Worm (Caenorhabditis elegans) whole organism, L1 larva: ENCODE measurements around the gene ZK381.8.

Source experiments
- C16A3.4 ChIP-seq: fragments of 150-350 bp; optimal IDR thresholded peaks from 2 replicates; lab custom pipeline; 2014; ENCODE audit warnings: missing biosample characterization, missing genetic modification characterization
- alr-1 ChIP-seq: fragments of 200-800 bp; sonication (Bioruptor generic); optimal IDR thresholded peaks from 2 replicates; lab custom pipeline; 2018; ENCODE audit warnings: borderline replicate concordance, mild to moderate bottlenecking, missing genetic modification characterization, missing compliant biosample characterization
- ceh-63 ChIP-seq: fragments of 200-800 bp; sonication (Bioruptor generic); optimal IDR thresholded peaks from 2 replicates; lab custom pipeline; 2018; ENCODE audit warnings: mild to moderate bottlenecking, missing genetic modification characterization, missing compliant biosample characterization
- ceh-88 ChIP-seq: fragments of 200-800 bp; sonication (Bioruptor generic); IDR thresholded peaks from 2 replicates; pipeline ENCODE4 v1.3.6; 2022; ENCODE audit warnings: missing genetic modification characterization, missing compliant biosample characterization
- dpl-1 ChIP-seq, 3 experiments: fragments of 150-350 bp in 2 of 3; sonication (generic microtip) in 1 of 3; optimal IDR thresholded peaks; 2 replicates each; lab custom pipeline; 2014 to 2017; ENCODE audit warnings: missing biosample characterization in 3 of 3, missing genetic modification characterization in 3 of 3, missing genetic modification reagents in 3 of 3
- dsc-1 ChIP-seq: sonication (generic microtip); optimal IDR thresholded peaks from 2 replicates; lab custom pipeline; 2016; ENCODE audit warnings: mild to moderate bottlenecking, missing genetic modification characterization, missing compliant biosample characterization
- efl-1 ChIP-seq, 4 experiments: fragments of 150-350 bp; optimal IDR thresholded peaks in 3 of 4; peaks in 1 of 4; 1 replicate in 1 of 4; 2 replicates in 3 of 4; lab custom pipeline; 2014; ENCODE audit warnings: missing biosample characterization in 2 of 4, missing genetic modification characterization in 2 of 4, missing genetic modification reagents in 2 of 4
- efl-3 ChIP-seq: fragments of 200-800 bp; sonication (Bioruptor generic); optimal IDR thresholded peaks from 2 replicates; lab custom pipeline; 2018; ENCODE audit warnings: mild to moderate bottlenecking, missing genetic modification characterization, missing compliant biosample characterization
- elt-3 ChIP-seq, 6 experiments: fragments of 150-350 bp in 1 of 6; sonication (generic microtip); optimal IDR thresholded peaks; 2 replicates each; lab custom pipeline; 2017 to 2018; ENCODE audit warnings: missing biosample characterization in 6 of 6, missing genetic modification characterization in 6 of 6, inconsistent platforms in 1 of 6
- ets-5 ChIP-seq: fragments of 200-800 bp; sonication (Bioruptor generic); IDR thresholded peaks from 2 replicates; pipeline ENCODE4 v1.3.6; 2022; ENCODE audit warnings: missing genetic modification characterization, missing compliant biosample characterization
- fkh-10 ChIP-seq: sonication (generic microtip); optimal IDR thresholded peaks from 2 replicates; lab custom pipeline; 2017; ENCODE audit warnings: missing biosample characterization, missing genetic modification reagents, missing genetic modification characterization
- fkh-8 ChIP-seq: sonication (generic microtip); optimal IDR thresholded peaks from 2 replicates; lab custom pipeline; 2016; ENCODE audit warnings: mild to moderate bottlenecking, missing genetic modification characterization, missing compliant biosample characterization
- fos-1 ChIP-seq: fragments of 150-350 bp; optimal IDR thresholded peaks from 2 replicates; lab custom pipeline; 2014; ENCODE audit warnings: missing biosample characterization, missing genetic modification characterization
- grh-1 ChIP-seq: fragments of 200-800 bp; sonication (Bioruptor generic); IDR thresholded peaks from 2 replicates; pipeline ENCODE4 v1.3.6; 2022; ENCODE audit warnings: missing genetic modification reagents, missing genetic modification characterization, missing compliant biosample characterization
- hpl-2 ChIP-seq: fragments of 150-350 bp; optimal IDR thresholded peaks from 2 replicates; lab custom pipeline; 2014; ENCODE audit warnings: missing biosample characterization, missing genetic modification reagents, missing genetic modification characterization
- irx-1 ChIP-seq: sonication (generic microtip); optimal IDR thresholded peaks from 2 replicates; lab custom pipeline; 2016; ENCODE audit warnings: missing genetic modification characterization, missing compliant biosample characterization
- jun-1 ChIP-seq: fragments of 150-350 bp; optimal IDR thresholded peaks from 2 replicates; lab custom pipeline; 2014; ENCODE audit warnings: missing biosample characterization, missing genetic modification reagents, missing genetic modification characterization
- lin-14 ChIP-seq: fragments of 200-800 bp; sonication (Bioruptor generic); optimal IDR thresholded peaks from 2 replicates; lab custom pipeline; 2018; ENCODE audit warnings: mild to moderate bottlenecking, missing genetic modification characterization, moderate library complexity, missing compliant biosample characterization
- lin-35 ChIP-seq, 2 experiments: fragments of 150-350 bp; optimal IDR thresholded peaks; 2 replicates each; lab custom pipeline; 2014; ENCODE audit warnings: missing biosample characterization in 2 of 2, missing genetic modification characterization in 2 of 2, missing genetic modification reagents in 2 of 2
- lin-39 ChIP-seq: fragments of 150-350 bp; optimal IDR thresholded peaks from 2 replicates; lab custom pipeline; 2014; ENCODE audit warnings: missing biosample characterization, missing genetic modification reagents, missing genetic modification characterization
- lsy-2 ChIP-seq, 2 experiments: fragments of 150-350 bp; optimal IDR thresholded peaks; 2 replicates each; lab custom pipeline; 2014; ENCODE audit warnings: missing biosample characterization in 2 of 2, missing genetic modification characterization in 2 of 2
- mab-9 ChIP-seq: fragments of 200-800 bp; sonication (Bioruptor generic); IDR thresholded peaks from 2 replicates; pipeline ENCODE4 v1.3.6; 2022; ENCODE audit warnings: missing genetic modification reagents, missing genetic modification characterization, missing compliant biosample characterization
- mef-2 ChIP-seq: fragments of 150-350 bp; optimal IDR thresholded peaks from 2 replicates; lab custom pipeline; 2014; ENCODE audit warnings: missing biosample characterization, missing genetic modification characterization
- nhr-11 ChIP-seq: fragments of 150-350 bp; optimal IDR thresholded peaks from 2 replicates; lab custom pipeline; 2014; ENCODE audit warnings: missing biosample characterization, missing genetic modification characterization
- nhr-237 ChIP-seq: fragments of 150-350 bp; optimal IDR thresholded peaks from 2 replicates; lab custom pipeline; 2014; ENCODE audit warnings: missing biosample characterization, missing genetic modification characterization
- nhr-71 ChIP-seq: sonication (generic microtip); optimal IDR thresholded peaks from 2 replicates; lab custom pipeline; 2016; ENCODE audit warnings: mild to moderate bottlenecking, missing genetic modification characterization, moderate library complexity, missing compliant biosample characterization
- pag-3 ChIP-seq: sonication (generic microtip); optimal IDR thresholded peaks from 2 replicates; lab custom pipeline; 2017; ENCODE audit warnings: missing genetic modification characterization, mild to moderate bottlenecking, missing compliant biosample characterization, antibody characterized with exemption, borderline replicate concordance; ENCODE audit not compliant: insufficient read depth
- rnt-1 ChIP-seq: sonication (generic microtip); optimal IDR thresholded peaks from 2 replicates; lab custom pipeline; 2016; ENCODE audit warnings: mild to moderate bottlenecking, missing genetic modification characterization, moderate library complexity, missing compliant biosample characterization
- snu-23 ChIP-seq: sonication (generic microtip); optimal IDR thresholded peaks from 2 replicates; lab custom pipeline; 2016; ENCODE audit warnings: missing genetic modification characterization, missing compliant biosample characterization
- sox-4 ChIP-seq: sonication (generic microtip); optimal IDR thresholded peaks from 2 replicates; lab custom pipeline; 2016; ENCODE audit warnings: missing genetic modification characterization, missing compliant biosample characterization
- sptf-1 ChIP-seq: fragments of 150-350 bp; optimal IDR thresholded peaks from 2 replicates; lab custom pipeline; 2014; ENCODE audit warnings: missing biosample characterization, missing genetic modification characterization
- swsn-7 ChIP-seq: sonication (generic microtip); optimal IDR thresholded peaks from 2 replicates; lab custom pipeline; 2016; ENCODE audit warnings: missing genetic modification characterization, missing compliant biosample characterization
- tbx-2 ChIP-seq: sonication (generic microtip); optimal IDR thresholded peaks from 2 replicates; lab custom pipeline; 2016; ENCODE audit warnings: missing genetic modification characterization, missing compliant biosample characterization
- tlp-1 ChIP-seq: fragments of 150-350 bp; optimal IDR thresholded peaks from 2 replicates; lab custom pipeline; 2014; ENCODE audit warnings: missing biosample characterization, missing genetic modification characterization
- unc-130 ChIP-seq: fragments of 150-350 bp; optimal IDR thresholded peaks from 2 replicates; lab custom pipeline; 2017; ENCODE audit warnings: missing biosample characterization, missing genetic modification characterization, inconsistent platforms
- vab-15 ChIP-seq: sonication (generic microtip); optimal IDR thresholded peaks from 2 replicates; lab custom pipeline; 2017; ENCODE audit warnings: missing genotype, mild to moderate bottlenecking, missing genetic modification characterization, missing compliant biosample characterization

The ZK381.8 gene

ce11 chrIV:6951259-6951658 lies 18.9 kb downstream of the ZK381.8 start:
- TF ChIP-seq fkh-8 (tag; lab: Kevin White, UChicago) (peak; percentile 49), irx-1 (tag; lab: Kevin White, UChicago) (no peak), grh-1 (GFP tag; lab: Robert Waterston, UW) (no peak), dsc-1 (peak; percentile 69), sox-4 (tag; lab: Kevin White, UChicago) (peak; percentile 34), efl-1 (optimal IDR thresholded peaks at IDR 0.05; lab: Kevin White, UChicago) (no peak), efl-1 (GFP tag; optimal IDR thresholded peaks at IDR 0.05 in 1 of 2; lab: Kevin White, UChicago) (peak in 1 of 2 experiments; percentile 70)

ce11 chrIV:6946832-6947231 lies 23.3 kb downstream of the ZK381.8 start:
- no peak for TF ChIP-seq unc-130
- TF ChIP-seq rnt-1 (tag; lab: Kevin White, UChicago): no peak
- TF ChIP-seq mab-9: no peak
- TF ChIP-seq nhr-11 (tag; lab: Kevin White, UChicago): no peak
- no peak for TF ChIP-seq pag-3 (tag; lab: Kevin White, UChicago)
- peak; percentile 54 for TF ChIP-seq lin-14 (GFP tag; lab: Kevin White, UChicago)
- no peak for TF ChIP-seq fkh-10
- no peak for TF ChIP-seq C16A3.4
- TF ChIP-seq mef-2: no peak
- peak in 1 of 3 experiments; percentile 33 for TF ChIP-seq dpl-1 (GFP tag; optimal IDR thresholded peaks at IDR 0.05; lab: Kevin White, UChicago)
- TF ChIP-seq ceh-63 (GFP tag; lab: Kevin White, UChicago): no peak
- TF ChIP-seq lin-39 (tag; lab: Kevin White, UChicago): no peak
- no peak for TF ChIP-seq jun-1 (tag; lab: Kevin White, UChicago)
- no peak for TF ChIP-seq ceh-88 (GFP tag; lab: Robert Waterston, UW)
- no peak for TF ChIP-seq nhr-237 (tag; lab: Kevin White, UChicago)
- peak; percentile 23 for TF ChIP-seq snu-23 (GFP tag; lab: Kevin White, UChicago)
- no peak for TF ChIP-seq fos-1
- no peak for TF ChIP-seq sptf-1 (tag; lab: Kevin White, UChicago)
- TF ChIP-seq efl-1 (optimal IDR thresholded peaks at IDR 0.05; lab: Kevin White, UChicago): no peak
- TF ChIP-seq efl-1 (GFP tag; optimal IDR thresholded peaks at IDR 0.05 in 1 of 2; lab: Kevin White, UChicago): peak in 1 of 2 experiments; percentile 10
- peak; percentile 60 for TF ChIP-seq nhr-71
- no peak for TF ChIP-seq hpl-2 (GFP tag; lab: Kevin White, UChicago)
- peak in 1 of 2 experiments; percentile 15 for TF ChIP-seq lsy-2 (tag; optimal IDR thresholded peaks at IDR 0.05; lab: Kevin White, UChicago)
- TF ChIP-seq lin-35 (GFP tag; optimal IDR thresholded peaks at IDR 0.05; lab: Kevin White, UChicago): peak in 1 of 2 experiments; percentile 4
- no peak for TF ChIP-seq alr-1 (tag; lab: Kevin White, UChicago)
- no peak for TF ChIP-seq tbx-2 (tag; lab: Kevin White, UChicago)

DNA sequence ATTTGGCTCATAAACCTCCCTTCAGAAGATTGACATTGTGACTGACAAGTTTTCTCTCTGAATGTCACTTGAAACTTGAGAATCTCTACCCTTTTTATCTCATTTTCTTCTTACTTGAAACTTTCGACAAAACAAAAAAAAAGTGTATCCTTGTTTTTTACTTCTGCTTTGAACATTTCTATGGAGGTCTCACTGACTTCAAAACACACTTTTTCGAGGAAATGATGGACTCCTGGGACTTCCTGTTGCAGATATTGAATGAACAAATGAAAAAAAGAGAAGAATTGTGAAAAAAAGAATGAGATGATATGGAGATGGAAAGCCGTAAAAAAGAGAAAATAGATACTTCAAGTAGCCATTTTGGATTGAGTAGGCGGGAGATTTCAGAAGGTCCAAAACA lies 29.1 kb downstream of the ZK381.8 start:
- TF ChIP-seq fkh-10 (peak; percentile 52), hpl-2 (GFP tag; lab: Kevin White, UChicago) (no peak), lin-39 (tag; lab: Kevin White, UChicago) (no peak), vab-15 (tag; lab: Kevin White, UChicago) (no peak), lin-14 (GFP tag; lab: Kevin White, UChicago) (peak; percentile 35), ets-5 (GFP tag; lab: Robert Waterston, UW) (no peak)

- TF ChIP-seq C16A3.4: no peak
- TF ChIP-seq rnt-1 (tag; lab: Kevin White, UChicago): no peak
- no peak for TF ChIP-seq jun-1 (tag; lab: Kevin White, UChicago)
- no peak for TF ChIP-seq efl-3 (GFP tag; lab: Kevin White, UChicago)
- no peak for TF ChIP-seq ceh-63 (GFP tag; lab: Kevin White, UChicago)
- no peak for TF ChIP-seq swsn-7 (tag; lab: Kevin White, UChicago)
- TF ChIP-seq tlp-1 (tag; lab: Kevin White, UChicago): no peak
- TF ChIP-seq fos-1: no peak
- no peak for TF ChIP-seq mab-9
- TF ChIP-seq elt-3 (tag; optimal IDR thresholded peaks at IDR 0.05; lab: Kevin White, UChicago): no peak
Observed at ce11 chrIV:6937548-6937947, 32.6 kb downstream of the ZK381.8 start, which contains the start of gene npr-12. TSS of gene npr-12 (minus strand) at chrIV:6937648.
